Worm (Caenorhabditis elegans) whole organism, young adult: ENCODE results near the gene T05B4.10.

ENCODE experiments used
- B0261.1 ChIP-seq: sonication (generic microtip); optimal IDR thresholded peaks from 2 replicates; lab custom pipeline; 2016; ENCODE audit warnings: mild to moderate bottlenecking, missing genetic modification characterization, moderate library complexity, missing compliant biosample characterization
- C06A6.2 ChIP-seq: fragments of 200-800 bp; sonication (Bioruptor generic); conservative IDR thresholded peaks from 2 replicates; pipeline ENCODE4 v1.3.6; 2022; ENCODE audit warnings: missing genetic modification characterization, missing compliant biosample characterization
- fkh-3 ChIP-seq: sonication (generic microtip); optimal IDR thresholded peaks from 2 replicates; lab custom pipeline; 2016; ENCODE audit warnings: mild to moderate bottlenecking, missing genetic modification characterization, missing compliant biosample characterization
- hlh-26 ChIP-seq: fragments of 200-800 bp; sonication (Bioruptor generic); conservative IDR thresholded peaks from 2 replicates; pipeline ENCODE4 v1.3.6; 2022; ENCODE audit warnings: missing genetic modification reagents, missing genetic modification characterization, missing compliant biosample characterization
- hsf-1 ChIP-seq: fragments of 200-800 bp; sonication (Bioruptor generic); IDR thresholded peaks from 2 replicates; pipeline ENCODE4 v1.3.6; 2022; ENCODE audit warnings: missing genetic modification reagents, missing genetic modification characterization, missing compliant biosample characterization
- let-607 ChIP-seq, 2 experiments: fragments of 200-800 bp in 1 of 2; sonication (Bioruptor generic) in 1 of 2; sonication (generic microtip) in 1 of 2; optimal IDR thresholded peaks; 2 replicates each; lab custom pipeline; 2016 to 2018; ENCODE audit warnings: mild to moderate bottlenecking in 2 of 2, missing compliant biosample characterization in 2 of 2, missing genetic modification characterization in 2 of 2, moderate library complexity in 2 of 2, missing genotype in 1 of 2
- madf-8 ChIP-seq: fragments of 200-800 bp; sonication (Bioruptor generic); conservative IDR thresholded peaks from 2 replicates; pipeline ENCODE4 v1.3.6; 2022; ENCODE audit warnings: missing genetic modification reagents, missing genetic modification characterization, missing compliant biosample characterization
- mxl-1 ChIP-seq: sonication (generic microtip); optimal IDR thresholded peaks from 2 replicates; lab custom pipeline; 2016; ENCODE audit warnings: missing genetic modification characterization, missing compliant biosample characterization
- snpc-4 ChIP-seq, 5 experiments: fragments of 150-350 bp in 1 of 5; sonication (generic microtip) in 4 of 5; optimal IDR thresholded peaks; 2 replicates each; lab custom pipeline; 2014 to 2018; ENCODE audit warnings: missing genetic modification characterization in 5 of 5, missing biosample characterization in 3 of 5, antibody characterized with exemption in 2 of 5, mild to moderate bottlenecking in 2 of 5, missing compliant biosample characterization in 2 of 5, missing genotype in 2 of 5, moderate library complexity in 2 of 5, missing genetic modification reagents in 1 of 5
- unc-62 ChIP-seq: fragments of 150-350 bp; optimal IDR thresholded peaks from 2 replicates; lab custom pipeline; 2014; ENCODE audit warnings: missing biosample characterization, missing genetic modification reagents, missing genetic modification characterization
- ztf-28 ChIP-seq: fragments of 200-800 bp; sonication (Bioruptor generic); IDR thresholded peaks from 2 replicates; pipeline ENCODE4 v1.3.6; 2022; ENCODE audit warnings: missing genetic modification reagents, missing genetic modification characterization, missing compliant biosample characterization
- ztf-3 ChIP-seq: fragments of 200-800 bp; sonication (Bioruptor generic); optimal IDR thresholded peaks from 2 replicates; lab custom pipeline; 2018; ENCODE audit warnings: mild to moderate bottlenecking, missing genetic modification characterization, missing compliant biosample characterization

ce11 chrV:4129604-4130003 lies 9.1 kb upstream of the T05B4.10 start, which contains the start of gene phat-4:
- TF ChIP-seq ztf-28 (GFP tag; lab: Robert Waterston, UW) (no peak), C06A6.2 (GFP tag; lab: Robert Waterston, UW) (no peak), hsf-1 (no peak), let-607 (tag; optimal IDR thresholded peaks at IDR 0.05; lab: Kevin White, UChicago) (no peak), madf-8 (GFP tag; lab: Robert Waterston, UW) (no peak), unc-62 (no peak), fkh-3 (no peak), B0261.1 (tag; lab: Kevin White, UChicago) (no peak), hlh-26 (GFP tag; lab: Robert Waterston, UW) (no peak), snpc-4 (GFP tag; optimal IDR thresholded peaks at IDR 0.05; lab: Kevin White, UChicago) (no peak), snpc-4 (tag; optimal IDR thresholded peaks at IDR 0.05; lab: Kevin White, UChicago) (no peak), ztf-3 (GFP tag; lab: Kevin White, UChicago) (no peak), mxl-1 (tag; lab: Kevin White, UChicago) (no peak)
